Worm (Caenorhabditis elegans): ENCODE results near the gene Y116A8C.37.
"Not testable (repeated sequence)": the region's sequence is repeated elsewhere in the genome, so short reads cannot be mapped to it uniquely, and the experiment has no call there.

DNA sequence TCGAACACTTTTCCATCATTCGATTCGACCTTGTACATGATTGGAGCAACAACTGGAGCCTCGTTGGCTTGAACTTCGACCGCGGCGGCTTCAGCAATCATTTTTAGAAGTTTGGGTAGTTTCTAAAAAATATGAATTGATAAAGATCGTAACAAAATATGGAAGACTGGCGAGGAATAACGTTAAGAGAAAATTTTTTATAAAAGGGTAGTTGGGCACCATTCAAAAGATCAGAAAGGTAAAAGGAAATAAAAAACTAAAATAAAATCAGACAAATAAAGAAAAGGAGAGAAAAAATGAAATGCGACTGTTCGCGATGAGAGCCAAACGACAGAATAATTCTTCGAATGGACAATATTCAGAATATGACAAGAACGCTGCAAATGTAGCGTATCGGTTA is 34.8 kb upstream of the Y116A8C.37 start, which contains the start of gene skr-8:
- TF ChIP-seq klf-2 (GFP tag; conservative IDR thresholded peaks at IDR 0.05); ztf-23 (GFP tag; IDR thresholded peaks at IDR 0.05): not testable (repeated sequence)
